Worm (Caenorhabditis elegans) whole organism, L1 larva: Measurements from ENCODE around the gene srz-12.

Experiments
- C16A3.4 ChIP-seq: fragments of 150-350 bp; optimal IDR thresholded peaks from 2 replicates; lab custom pipeline; 2014; ENCODE audit warnings: missing biosample characterization, missing genetic modification characterization
- F16B12.6 ChIP-seq: fragments of 150-350 bp; optimal IDR thresholded peaks from 2 replicates; lab custom pipeline; 2014; ENCODE audit warnings: missing biosample characterization, missing genetic modification characterization
- aly-2 ChIP-seq: fragments of 150-350 bp; optimal IDR thresholded peaks from 2 replicates; lab custom pipeline; 2014; ENCODE audit warnings: missing biosample characterization, missing genetic modification characterization
- blmp-1 ChIP-seq: fragments of 150-350 bp; optimal IDR thresholded peaks from 2 replicates; lab custom pipeline; 2014; ENCODE audit warnings: missing biosample characterization, missing genetic modification characterization
- ceh-63 ChIP-seq: fragments of 200-800 bp; sonication (Bioruptor generic); optimal IDR thresholded peaks from 2 replicates; lab custom pipeline; 2018; ENCODE audit warnings: mild to moderate bottlenecking, missing genetic modification characterization, missing compliant biosample characterization
- ceh-8 ChIP-seq: fragments of 200-800 bp; sonication (Bioruptor generic); optimal IDR thresholded peaks from 2 replicates; lab custom pipeline; 2018; ENCODE audit warnings: mild to moderate bottlenecking, missing genetic modification characterization, moderate library complexity, missing compliant biosample characterization
- ceh-88 ChIP-seq: fragments of 200-800 bp; sonication (Bioruptor generic); IDR thresholded peaks from 2 replicates; pipeline ENCODE4 v1.3.6; 2022; ENCODE audit warnings: missing genetic modification characterization, missing compliant biosample characterization
- ces-1 ChIP-seq: fragments of 150-350 bp; optimal IDR thresholded peaks from 2 replicates; lab custom pipeline; 2014; ENCODE audit warnings: missing biosample characterization, missing genetic modification reagents, missing genetic modification characterization
- efl-1 ChIP-seq, 4 experiments: fragments of 150-350 bp; optimal IDR thresholded peaks in 3 of 4; peaks in 1 of 4; 1 replicate in 1 of 4; 2 replicates in 3 of 4; lab custom pipeline; 2014; ENCODE audit warnings: missing biosample characterization in 2 of 4, missing genetic modification characterization in 2 of 4, missing genetic modification reagents in 2 of 4
- egl-27 ChIP-seq, 2 experiments: fragments of 150-350 bp in 1 of 2; sonication (generic microtip); optimal IDR thresholded peaks; 3 replicates each; lab custom pipeline; 2017 to 2018; ENCODE audit warnings: missing biosample characterization in 2 of 2, missing genetic modification characterization in 2 of 2, missing genetic modification reagents in 2 of 2
- elt-3 ChIP-seq, 6 experiments: fragments of 150-350 bp in 1 of 6; sonication (generic microtip); optimal IDR thresholded peaks; 2 replicates each; lab custom pipeline; 2017 to 2018; ENCODE audit warnings: missing biosample characterization in 6 of 6, missing genetic modification characterization in 6 of 6, inconsistent platforms in 1 of 6
- ets-5 ChIP-seq: fragments of 200-800 bp; sonication (Bioruptor generic); IDR thresholded peaks from 2 replicates; pipeline ENCODE4 v1.3.6; 2022; ENCODE audit warnings: missing genetic modification characterization, missing compliant biosample characterization
- fkh-10 ChIP-seq: sonication (generic microtip); optimal IDR thresholded peaks from 2 replicates; lab custom pipeline; 2017; ENCODE audit warnings: missing biosample characterization, missing genetic modification reagents, missing genetic modification characterization
- fkh-8 ChIP-seq: sonication (generic microtip); optimal IDR thresholded peaks from 2 replicates; lab custom pipeline; 2016; ENCODE audit warnings: mild to moderate bottlenecking, missing genetic modification characterization, missing compliant biosample characterization
- fos-1 ChIP-seq: fragments of 150-350 bp; optimal IDR thresholded peaks from 2 replicates; lab custom pipeline; 2014; ENCODE audit warnings: missing biosample characterization, missing genetic modification characterization
- hlh-4 ChIP-seq: sonication (generic microtip); optimal IDR thresholded peaks from 2 replicates; lab custom pipeline; 2016; ENCODE audit warnings: mild to moderate bottlenecking, missing genetic modification characterization, missing compliant biosample characterization
- irx-1 ChIP-seq: sonication (generic microtip); optimal IDR thresholded peaks from 2 replicates; lab custom pipeline; 2016; ENCODE audit warnings: missing genetic modification characterization, missing compliant biosample characterization
- jun-1 ChIP-seq: fragments of 150-350 bp; optimal IDR thresholded peaks from 2 replicates; lab custom pipeline; 2014; ENCODE audit warnings: missing biosample characterization, missing genetic modification reagents, missing genetic modification characterization
- lin-13 ChIP-seq: fragments of 150-350 bp; optimal IDR thresholded peaks from 2 replicates; lab custom pipeline; 2014; ENCODE audit warnings: missing biosample characterization, missing genetic modification reagents, missing genetic modification characterization
- lin-15B ChIP-seq: fragments of 150-350 bp; sonication (generic microtip); optimal IDR thresholded peaks from 3 replicates; lab custom pipeline; 2014; ENCODE audit warnings: missing biosample characterization, missing genetic modification characterization
- lin-35 ChIP-seq, 2 experiments: fragments of 150-350 bp; optimal IDR thresholded peaks; 2 replicates each; lab custom pipeline; 2014; ENCODE audit warnings: missing biosample characterization in 2 of 2, missing genetic modification characterization in 2 of 2, missing genetic modification reagents in 2 of 2
- lir-3 ChIP-seq: sonication (generic microtip); optimal IDR thresholded peaks from 2 replicates; lab custom pipeline; 2016; ENCODE audit warnings: mild to moderate bottlenecking, missing genetic modification characterization, moderate library complexity, missing compliant biosample characterization; ENCODE audit not compliant: poor library complexity
- lsy-2 ChIP-seq, 2 experiments: fragments of 150-350 bp; optimal IDR thresholded peaks; 2 replicates each; lab custom pipeline; 2014; ENCODE audit warnings: missing biosample characterization in 2 of 2, missing genetic modification characterization in 2 of 2
- mab-9 ChIP-seq: fragments of 200-800 bp; sonication (Bioruptor generic); IDR thresholded peaks from 2 replicates; pipeline ENCODE4 v1.3.6; 2022; ENCODE audit warnings: missing genetic modification reagents, missing genetic modification characterization, missing compliant biosample characterization
- mef-2 ChIP-seq: fragments of 150-350 bp; optimal IDR thresholded peaks from 2 replicates; lab custom pipeline; 2014; ENCODE audit warnings: missing biosample characterization, missing genetic modification characterization
- mep-1 ChIP-seq: fragments of 150-350 bp; optimal IDR thresholded peaks from 2 replicates; lab custom pipeline; 2014; ENCODE audit warnings: missing biosample characterization, missing genetic modification characterization
- nhr-19 ChIP-seq: fragments of 200-800 bp; sonication (Bioruptor generic); conservative IDR thresholded peaks from 2 replicates; pipeline ENCODE4 v1.3.6; 2022; ENCODE audit warnings: missing genetic modification characterization, missing compliant biosample characterization
- nhr-237 ChIP-seq: fragments of 150-350 bp; optimal IDR thresholded peaks from 2 replicates; lab custom pipeline; 2014; ENCODE audit warnings: missing biosample characterization, missing genetic modification characterization
- nhr-71 ChIP-seq: sonication (generic microtip); optimal IDR thresholded peaks from 2 replicates; lab custom pipeline; 2016; ENCODE audit warnings: mild to moderate bottlenecking, missing genetic modification characterization, moderate library complexity, missing compliant biosample characterization
- nhr-77 ChIP-seq: fragments of 150-350 bp; optimal IDR thresholded peaks from 2 replicates; lab custom pipeline; 2014; ENCODE audit warnings: missing biosample characterization, missing genetic modification characterization
- nhr-84 ChIP-seq: sonication (generic microtip); optimal IDR thresholded peaks from 2 replicates; lab custom pipeline; 2017; ENCODE audit warnings: missing biosample characterization, missing genetic modification characterization
- nhr-85 ChIP-seq: sonication (generic microtip); peaks from one replicate; lab custom pipeline; 2016; ENCODE audit warnings: missing genetic modification characterization, inconsistent platforms, missing compliant biosample characterization
- pax-3 ChIP-seq: fragments of 200-800 bp; sonication (Bioruptor generic); optimal IDR thresholded peaks from 2 replicates; lab custom pipeline; 2018; ENCODE audit warnings: mild to moderate bottlenecking, missing genetic modification characterization, moderate library complexity, missing compliant biosample characterization
- rnt-1 ChIP-seq: sonication (generic microtip); optimal IDR thresholded peaks from 2 replicates; lab custom pipeline; 2016; ENCODE audit warnings: mild to moderate bottlenecking, missing genetic modification characterization, moderate library complexity, missing compliant biosample characterization
- skn-1 ChIP-seq: fragments of 150-350 bp; optimal IDR thresholded peaks from 2 replicates; lab custom pipeline; 2014; ENCODE audit warnings: missing biosample characterization, missing genetic modification characterization
- snpc-4 ChIP-seq: fragments of 150-350 bp; optimal IDR thresholded peaks from 2 replicates; lab custom pipeline; 2014; ENCODE audit warnings: missing biosample characterization, missing genetic modification characterization
- swsn-7 ChIP-seq: sonication (generic microtip); optimal IDR thresholded peaks from 2 replicates; lab custom pipeline; 2016; ENCODE audit warnings: missing genetic modification characterization, missing compliant biosample characterization
- tbx-2 ChIP-seq: sonication (generic microtip); optimal IDR thresholded peaks from 2 replicates; lab custom pipeline; 2016; ENCODE audit warnings: missing genetic modification characterization, missing compliant biosample characterization
- xbp-1 ChIP-seq: sonication (generic microtip); optimal IDR thresholded peaks from 2 replicates; lab custom pipeline; 2016; ENCODE audit warnings: missing genetic modification characterization, missing compliant biosample characterization
- ztf-11 ChIP-seq, 2 experiments: sonication (generic microtip); optimal IDR thresholded peaks; 2 replicates each; lab custom pipeline; 2016 to 2017; ENCODE audit warnings: missing genetic modification characterization in 2 of 2, missing biosample characterization in 1 of 2, missing compliant biosample characterization in 1 of 2

The srz-12 gene

DNA sequence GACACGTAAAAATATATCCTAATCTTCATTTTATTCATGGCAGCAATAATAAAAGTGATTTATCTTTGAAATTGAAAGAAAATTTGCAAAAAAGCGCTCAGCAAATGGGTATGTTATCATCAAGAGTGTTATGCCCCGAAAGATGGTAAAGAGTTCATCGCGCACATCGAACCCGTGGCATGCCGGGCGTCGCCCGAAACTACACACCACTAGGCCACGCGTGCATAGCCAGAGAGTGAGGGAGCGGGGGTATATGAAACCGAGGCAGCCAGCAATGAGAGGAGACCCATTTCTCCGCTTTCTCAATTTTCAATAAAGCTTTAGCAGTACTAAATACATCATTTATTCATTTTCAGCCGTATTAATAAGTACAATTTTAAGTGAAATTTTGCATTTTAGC is 11.3 kb upstream of the srz-12 start (continued):
- TF ChIP-seq elt-3 (tag; optimal IDR thresholded peaks at IDR 0.05; lab: Kevin White, UChicago) (peak in 1 of 6 experiments; percentile 29), aly-2 (tag; lab: Kevin White, UChicago) (peak; percentile 44), nhr-237 (tag; lab: Kevin White, UChicago) (no peak), ces-1 (GFP tag; lab: Kevin White, UChicago) (no peak), F16B12.6 (tag; lab: Kevin White, UChicago) (no peak), lin-13 (GFP tag; lab: Kevin White, UChicago) (no peak), mab-9 (GFP tag; lab: Robert Waterston, UW) (peak; percentile 42; the same call in 1 of the 2 replicates), xbp-1 (tag; lab: Kevin White, UChicago) (peak; percentile 64), lsy-2 (tag; optimal IDR thresholded peaks at IDR 0.05; lab: Kevin White, UChicago) (peak; percentile 48 to 63), skn-1 (peak; percentile 84), jun-1 (tag; lab: Kevin White, UChicago) (no peak), blmp-1 (tag; lab: Kevin White, UChicago) (no peak), nhr-19 (GFP tag; lab: Robert Waterston, UW) (peak; percentile 66), swsn-7 (tag; lab: Kevin White, UChicago) (peak; percentile 69), ceh-63 (GFP tag; lab: Kevin White, UChicago) (peak; percentile 7), pax-3 (tag; lab: Kevin White, UChicago) (peak; percentile 58), mep-1 (tag; lab: Kevin White, UChicago) (peak; percentile 61), egl-27 (tag; optimal IDR thresholded peaks at IDR 0.05; lab: Kevin White, UChicago) (no peak), ceh-8 (GFP tag; lab: Kevin White, UChicago) (peak; percentile 57), nhr-71 (peak; percentile 76), hlh-4 (tag; lab: Kevin White, UChicago) (no peak), fkh-10 (peak; percentile 34), lin-15B (tag; lab: Kevin White, UChicago) (no peak), irx-1 (tag; lab: Kevin White, UChicago) (peak; percentile 41), nhr-85 (tag; lab: Kevin White, UChicago) (peak; percentile 79), fkh-8 (peak; percentile 86), snpc-4 (tag; lab: Kevin White, UChicago) (peak; percentile 66), mef-2 (no peak), efl-1 (optimal IDR thresholded peaks at IDR 0.05; lab: Kevin White, UChicago) (peak; percentile 52 to 66), efl-1 (GFP tag; optimal IDR thresholded peaks at IDR 0.05 in 1 of 2; lab: Kevin White, UChicago) (peak; percentile 51 to 96), rnt-1 (tag; lab: Kevin White, UChicago) (peak; percentile 78), lin-35 (GFP tag; optimal IDR thresholded peaks at IDR 0.05; lab: Kevin White, UChicago) (peak; percentile 52 to 82), lir-3 (tag; lab: Kevin White, UChicago) (peak; percentile 8), tbx-2 (tag; lab: Kevin White, UChicago) (peak; percentile 56), nhr-77 (tag; lab: Kevin White, UChicago) (peak; percentile 53), C16A3.4 (tag; lab: Kevin White, UChicago) (peak; percentile 78), fos-1 (tag; lab: Kevin White, UChicago) (peak; percentile 48)

DNA sequence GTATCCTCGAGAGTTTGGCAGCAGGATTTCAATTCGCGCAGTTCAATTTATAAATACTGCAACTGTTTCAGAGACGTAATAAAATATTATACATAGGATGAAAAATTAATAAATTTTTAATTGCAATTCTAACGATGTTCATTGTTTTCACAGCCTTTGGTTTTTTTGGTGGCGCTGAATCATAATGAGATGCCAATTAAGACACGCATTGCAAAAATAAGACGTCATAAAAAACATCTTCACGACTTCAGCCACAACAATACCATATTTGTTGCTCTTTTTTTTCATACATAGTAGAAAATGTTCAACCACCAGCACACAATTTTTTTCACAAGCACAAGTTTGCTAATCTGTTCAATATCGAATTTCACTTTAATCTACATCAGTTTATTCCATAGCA is 9.8 kb upstream of the srz-12 start, which contains the start of gene str-56:
str-56 (plus strand) TSS at position 301 of the 400 bp plus-strand sequence.
- no peak for TF ChIP-seq lin-35 (GFP tag; optimal IDR thresholded peaks at IDR 0.05; lab: Kevin White, UChicago)
- no peak for TF ChIP-seq ztf-11 (tag; optimal IDR thresholded peaks at IDR 0.05; lab: Kevin White, UChicago)

DNA sequence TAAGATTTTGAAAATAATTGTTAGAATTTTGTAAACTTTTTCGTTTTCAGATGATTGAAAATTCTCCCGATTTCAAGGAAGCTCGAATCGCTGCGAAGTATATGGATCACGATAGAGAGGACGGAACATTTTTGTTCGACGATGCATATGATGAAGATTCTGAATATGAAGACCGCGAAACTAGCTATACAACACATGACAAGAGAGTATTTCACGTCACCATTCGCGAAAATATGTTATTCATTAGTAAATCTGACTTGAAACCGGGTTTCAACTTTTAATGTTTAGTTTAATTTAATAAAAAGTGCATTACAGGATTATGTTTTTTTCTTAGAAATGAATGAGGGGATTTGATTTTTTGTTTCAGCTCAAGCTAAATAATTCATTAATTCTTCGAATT is 7.9 kb upstream of the srz-12 start, which contains the start of gene str-57:
str-57 (plus strand) TSS at position 301 of the 400 bp plus-strand sequence.
- TF ChIP-seq nhr-84 (tag; lab: Kevin White, UChicago) (no peak), ceh-88 (GFP tag; lab: Robert Waterston, UW) (no peak), swsn-7 (tag; lab: Kevin White, UChicago) (no peak), fkh-8 (peak; percentile 28), ets-5 (GFP tag; lab: Robert Waterston, UW) (no peak), blmp-1 (tag; lab: Kevin White, UChicago) (no peak)
